Fruit fly (Drosophila melanogaster) whole organism, wandering third instar larva: ENCODE measurements around the gene Rab9.

Source experiments
- Dfd ChIP-seq: fragments of >200 bp; optimal IDR thresholded peaks from 2 replicates; lab custom pipeline; 2017; ENCODE audit warnings: missing biosample characterization, missing genetic modification characterization
- Hr78 ChIP-seq: fragments of >200 bp; optimal IDR thresholded peaks from 2 replicates; lab custom pipeline; 2017; ENCODE audit warnings: missing biosample characterization, missing genetic modification characterization
- Hr83 ChIP-seq: fragments of 200-300 bp; sonication (Bioruptor generic); optimal IDR thresholded peaks from 2 replicates; lab custom pipeline; 2016; ENCODE audit warnings: missing biosample characterization, mild to moderate bottlenecking, missing genetic modification characterization, moderate library complexity; ENCODE audit not compliant: poor library complexity, severe bottlenecking
- OdsH ChIP-seq: fragments of 200-800 bp; sonication (Bioruptor generic); optimal IDR thresholded peaks from 2 replicates; lab custom pipeline; 2016; ENCODE audit warnings: missing biosample characterization, mild to moderate bottlenecking, missing genetic modification characterization
- Rel ChIP-seq, 2 experiments: fragments of 200-800 bp; sonication (Bioruptor generic) in 1 of 2; optimal IDR thresholded peaks; 2 replicates in 1 of 2; 3 replicates in 1 of 2; lab custom pipeline; 2016 to 2019; ENCODE audit warnings: mild to moderate bottlenecking in 2 of 2, missing biosample characterization in 2 of 2, missing genetic modification characterization in 2 of 2, moderate library complexity in 1 of 2
- Vsx2 ChIP-seq: fragments of 200-300, 225-300 bp; sonication (Bioruptor generic); optimal IDR thresholded peaks from 2 replicates; lab custom pipeline; 2018; ENCODE audit warnings: missing biosample characterization, missing genetic modification characterization; ENCODE audit not compliant: partially characterized antibody
- brk ChIP-seq: fragments of 200-800 bp; sonication (Bioruptor generic); optimal IDR thresholded peaks from 2 replicates; lab custom pipeline; 2016; ENCODE audit warnings: missing biosample characterization, mild to moderate bottlenecking, missing genetic modification characterization
- dl ChIP-seq, 2 experiments: fragments of 175-275, 200-275 bp in 1 of 2; fragments of 200-275 bp in 1 of 2; sonication (Bioruptor generic); optimal IDR thresholded peaks; lab custom pipeline; 2018; ENCODE audit warnings: mild to moderate bottlenecking in 2 of 2, missing biosample characterization in 2 of 2, missing genetic modification characterization in 2 of 2, moderate library complexity in 2 of 2; ENCODE audit not compliant: partially characterized antibody in 2 of 2, insufficient read depth in 1 of 2
- foxo ChIP-seq, 2 experiments: fragments of 200-800 bp; sonication (Bioruptor generic); optimal IDR thresholded peaks; 2 replicates in 1 of 2; 3 replicates in 1 of 2; lab custom pipeline; 2016 to 2017; ENCODE audit warnings: missing biosample characterization in 2 of 2, missing genetic modification characterization in 2 of 2
- fru ChIP-seq: fragments of 200-800 bp; sonication (Bioruptor generic); optimal IDR thresholded peaks from 3 replicates; lab custom pipeline; 2016; ENCODE audit warnings: missing biosample characterization, mild to moderate bottlenecking, missing genetic modification characterization
- h ChIP-seq: fragments of 200-800 bp; sonication (Bioruptor generic); optimal IDR thresholded peaks from 3 replicates; lab custom pipeline; 2016; ENCODE audit warnings: missing biosample characterization, mild to moderate bottlenecking, missing genetic modification characterization
- pan ChIP-seq: fragments of >200 bp; optimal IDR thresholded peaks from 2 replicates; lab custom pipeline; 2017
- sv ChIP-seq: fragments of 200-800 bp; sonication (Bioruptor generic); optimal IDR thresholded peaks from 3 replicates; lab custom pipeline; 2016; ENCODE audit warnings: missing biosample characterization, missing genetic modification characterization
- tai ChIP-seq: sonication (Bioruptor generic); optimal IDR thresholded peaks from 2 replicates; lab custom pipeline; 2016; ENCODE audit warnings: missing biosample characterization, missing genetic modification characterization

DNA sequence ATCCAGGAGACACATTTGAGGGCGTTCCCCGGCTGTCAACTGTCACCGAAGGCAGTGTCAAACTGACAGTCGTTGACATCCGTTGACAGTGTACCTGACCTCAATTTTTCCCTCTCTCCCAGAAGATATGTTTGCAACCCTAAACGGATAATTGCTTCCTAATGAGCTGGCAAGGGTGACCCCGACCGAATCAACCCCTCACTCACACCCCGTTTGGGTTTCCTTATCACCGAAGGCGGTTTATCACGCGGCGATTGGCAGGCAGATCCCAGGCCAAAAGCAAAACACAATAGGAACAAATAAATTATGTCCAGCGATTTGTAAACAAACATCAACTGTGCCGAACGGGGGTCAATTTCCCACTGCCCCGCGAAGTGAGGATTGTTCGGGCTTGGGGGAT, 27.0 kb downstream of the Rab9 start:
- no peak for TF ChIP-seq pan
- no peak for TF ChIP-seq Hr83 (GFP tag; lab: Kevin White, UChicago)
- TF ChIP-seq Rel (GFP tag; optimal IDR thresholded peaks at IDR 0.05; lab: Kevin White, UChicago): no peak
- TF ChIP-seq Rel (tag; optimal IDR thresholded peaks at IDR 0.05; lab: Kevin White, UChicago): no peak
- no peak for TF ChIP-seq Dfd (GFP tag; lab: Kevin White, UChicago)
- no peak for TF ChIP-seq tai (GFP tag; lab: Kevin White, UChicago)
- TF ChIP-seq h (GFP tag; lab: Kevin White, UChicago): no peak
- TF ChIP-seq Vsx2 (GFP tag; lab: Kevin White, UChicago): no peak
- no peak for TF ChIP-seq Hr78 (GFP tag; lab: Kevin White, UChicago)
- TF ChIP-seq dl (GFP tag; optimal IDR thresholded peaks at IDR 0.05; lab: Kevin White, UChicago; ENCODE audit: insufficient read depth in 1 of 2, partially characterized antibody in 2 of 2): no peak
- no peak for TF ChIP-seq foxo (GFP tag; optimal IDR thresholded peaks at IDR 0.05; lab: Kevin White, UChicago)
- no peak for TF ChIP-seq fru (GFP tag; lab: Kevin White, UChicago)
- TF ChIP-seq brk (GFP tag; lab: Kevin White, UChicago): no peak
- TF ChIP-seq OdsH (GFP tag; lab: Kevin White, UChicago): no peak
- TF ChIP-seq sv (GFP tag; lab: Kevin White, UChicago): no peak
